Worm (Caenorhabditis elegans) whole organism, late embryonic: Measurements from ENCODE around the gene C23G10.7.

ENCODE experiments used
- C38D4.7 ChIP-seq: fragments of 200-800 bp; sonication (Bioruptor generic); optimal IDR thresholded peaks from 2 replicates; lab custom pipeline; 2018; ENCODE audit warnings: mild to moderate bottlenecking, missing genetic modification characterization, moderate library complexity, missing compliant biosample characterization
- F13H6.1 ChIP-seq: sonication (generic microtip); optimal IDR thresholded peaks from 2 replicates; lab custom pipeline; 2016; ENCODE audit warnings: missing genetic modification characterization, missing compliant biosample characterization
- T23F11.4 ChIP-seq: fragments of 200-800 bp; sonication (Bioruptor generic); optimal IDR thresholded peaks from 2 replicates; lab custom pipeline; 2018; ENCODE audit warnings: mild to moderate bottlenecking, missing genetic modification characterization, missing compliant biosample characterization
- Y22D7AL.16 ChIP-seq: sonication (generic microtip); optimal IDR thresholded peaks from 2 replicates; lab custom pipeline; 2016; ENCODE audit warnings: missing genetic modification characterization, missing compliant biosample characterization
- ahr-1 ChIP-seq: sonication (generic microtip); optimal IDR thresholded peaks from 2 replicates; lab custom pipeline; 2016; ENCODE audit warnings: missing genetic modification characterization, missing compliant biosample characterization
- ama-1 ChIP-seq: fragments of 150-350 bp; optimal IDR thresholded peaks from 2 replicates; lab custom pipeline; 2014
- ceh-18 ChIP-seq: sonication (generic microtip); optimal IDR thresholded peaks from 2 replicates; lab custom pipeline; 2016; ENCODE audit warnings: missing genetic modification characterization, missing compliant biosample characterization
- ceh-19 ChIP-seq: fragments of 200-800 bp; sonication (Bioruptor generic); optimal IDR thresholded peaks from 2 replicates; lab custom pipeline; 2018; ENCODE audit warnings: mild to moderate bottlenecking, missing genetic modification characterization, missing compliant biosample characterization
- ceh-30 ChIP-seq: fragments of 150-350 bp; optimal IDR thresholded peaks from 2 replicates; lab custom pipeline; 2014; ENCODE audit warnings: missing biosample characterization, missing genetic modification characterization
- ceh-31 ChIP-seq: sonication (generic microtip); optimal IDR thresholded peaks from 2 replicates; lab custom pipeline; 2016; ENCODE audit warnings: missing genetic modification characterization, missing compliant biosample characterization
- ceh-34 ChIP-seq: sonication (generic microtip); optimal IDR thresholded peaks from 2 replicates; lab custom pipeline; 2016; ENCODE audit warnings: mild to moderate bottlenecking, missing genetic modification characterization, missing compliant biosample characterization
- ceh-9 ChIP-seq: sonication (generic microtip); optimal IDR thresholded peaks from 2 replicates; lab custom pipeline; 2016; ENCODE audit warnings: mild to moderate bottlenecking, missing genetic modification characterization, inconsistent platforms, missing compliant biosample characterization
- che-1 ChIP-seq: sonication (generic microtip); optimal IDR thresholded peaks from 2 replicates; lab custom pipeline; 2016; ENCODE audit warnings: mild to moderate bottlenecking, missing genetic modification characterization, missing compliant biosample characterization
- dve-1 ChIP-seq: sonication (generic microtip); optimal IDR thresholded peaks from 2 replicates; lab custom pipeline; 2017; ENCODE audit warnings: antibody characterized with exemption, mild to moderate bottlenecking, missing genetic modification characterization, missing compliant biosample characterization
- elt-4 ChIP-seq: sonication (generic microtip); optimal IDR thresholded peaks from 2 replicates; lab custom pipeline; 2016; ENCODE audit warnings: missing genetic modification characterization, missing compliant biosample characterization
- ets-4 ChIP-seq: sonication (generic microtip); optimal IDR thresholded peaks from 2 replicates; lab custom pipeline; 2016; ENCODE audit warnings: missing genetic modification characterization, missing compliant biosample characterization
- fkh-10 ChIP-seq: fragments of 150-350 bp; optimal IDR thresholded peaks from 2 replicates; lab custom pipeline; 2014; ENCODE audit warnings: missing biosample characterization, missing genetic modification reagents, missing genetic modification characterization
- fkh-6 ChIP-seq: sonication (generic microtip); optimal IDR thresholded peaks from 2 replicates; lab custom pipeline; 2016; ENCODE audit warnings: missing genetic modification characterization, missing compliant biosample characterization
- hlh-30 ChIP-seq: sonication (generic microtip); optimal IDR thresholded peaks from 2 replicates; lab custom pipeline; 2017; ENCODE audit warnings: antibody characterized with exemption, missing genetic modification characterization, missing compliant biosample characterization; ENCODE audit not compliant: insufficient read depth
- hlh-6 ChIP-seq: sonication (generic microtip); optimal IDR thresholded peaks from 2 replicates; lab custom pipeline; 2016; ENCODE audit warnings: missing genotype, missing genetic modification characterization, missing compliant biosample characterization
- hlh-8 ChIP-seq: sonication (generic microtip); optimal IDR thresholded peaks from 2 replicates; lab custom pipeline; 2016; ENCODE audit warnings: missing genotype, missing genetic modification characterization, missing compliant biosample characterization
- lim-6 ChIP-seq: sonication (generic microtip); optimal IDR thresholded peaks from 2 replicates; lab custom pipeline; 2016; ENCODE audit warnings: missing genetic modification characterization, missing compliant biosample characterization
- lin-11 ChIP-seq: fragments of 200-800 bp; sonication (Bioruptor generic); optimal IDR thresholded peaks from 2 replicates; lab custom pipeline; 2018; ENCODE audit warnings: mild to moderate bottlenecking, missing genetic modification characterization, missing compliant biosample characterization
- mec-3 ChIP-seq: sonication (generic microtip); optimal IDR thresholded peaks from 2 replicates; lab custom pipeline; 2016; ENCODE audit warnings: borderline replicate concordance, missing genetic modification characterization, missing compliant biosample characterization
- nhr-11 ChIP-seq: fragments of 150-350 bp; optimal IDR thresholded peaks from 2 replicates; lab custom pipeline; 2014; ENCODE audit warnings: missing biosample characterization, missing genetic modification characterization
- odd-2 ChIP-seq: sonication (generic microtip); optimal IDR thresholded peaks from 2 replicates; lab custom pipeline; 2017; ENCODE audit warnings: antibody characterized with exemption, mild to moderate bottlenecking, missing genetic modification characterization, missing compliant biosample characterization
- pag-3 ChIP-seq: sonication (generic microtip); optimal IDR thresholded peaks from 2 replicates; lab custom pipeline; 2016; ENCODE audit warnings: missing compliant biosample characterization, missing genetic modification characterization, borderline replicate concordance
- pha-2 ChIP-seq: sonication (generic microtip); optimal IDR thresholded peaks from 2 replicates; lab custom pipeline; 2017; ENCODE audit warnings: mild to moderate bottlenecking, missing genetic modification characterization, missing compliant biosample characterization
- pqm-1 ChIP-seq: sonication (generic microtip); optimal IDR thresholded peaks from 2 replicates; lab custom pipeline; 2016; ENCODE audit warnings: missing genetic modification characterization, missing compliant biosample characterization
- pros-1 ChIP-seq: fragments of 150-350 bp; optimal IDR thresholded peaks from 2 replicates; lab custom pipeline; 2014; ENCODE audit warnings: missing biosample characterization, missing genetic modification reagents, missing genetic modification characterization
- ref-2 ChIP-seq: sonication (generic microtip); optimal IDR thresholded peaks from 2 replicates; lab custom pipeline; 2016; ENCODE audit warnings: missing genetic modification characterization, missing compliant biosample characterization
- tbx-7 ChIP-seq: sonication (generic microtip); optimal IDR thresholded peaks from 2 replicates; lab custom pipeline; 2016; ENCODE audit warnings: missing genotype, missing genetic modification characterization, missing compliant biosample characterization
- unc-55 ChIP-seq: sonication (generic microtip); optimal IDR thresholded peaks from 2 replicates; lab custom pipeline; 2017; ENCODE audit warnings: missing biosample characterization, missing genetic modification reagents, missing genetic modification characterization
- unc-86 ChIP-seq: sonication (generic microtip); optimal IDR thresholded peaks from 2 replicates; lab custom pipeline; 2016; ENCODE audit warnings: missing genetic modification characterization, missing compliant biosample characterization
- zip-5 ChIP-seq: sonication (generic microtip); optimal IDR thresholded peaks from 2 replicates; lab custom pipeline; 2016; ENCODE audit warnings: missing genetic modification characterization, missing compliant biosample characterization
- ztf-16 ChIP-seq: sonication (generic microtip); optimal IDR thresholded peaks from 2 replicates; lab custom pipeline; 2017; ENCODE audit warnings: missing genetic modification characterization, missing compliant biosample characterization

The C23G10.7 gene

DNA sequence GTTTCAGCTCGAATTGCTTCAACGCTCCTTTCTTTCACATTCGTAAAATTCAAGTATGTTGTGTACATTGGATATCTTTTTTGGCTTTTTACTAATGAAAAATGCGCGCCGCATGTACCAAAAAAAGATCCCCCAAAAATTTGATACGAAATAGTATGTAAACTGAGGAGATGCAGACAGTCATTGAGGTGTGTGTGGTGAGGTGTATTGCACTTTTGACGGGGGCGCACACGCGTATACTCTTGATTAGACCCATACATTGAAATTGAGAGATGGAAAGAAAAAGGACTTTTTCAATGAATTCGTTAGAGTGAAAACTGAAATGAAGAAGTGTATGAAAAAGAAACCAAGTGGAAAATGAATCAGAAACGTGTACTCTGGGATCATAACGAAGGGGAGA lies 23.2 kb upstream of the C23G10.7 start:
- no peak for TF ChIP-seq mec-3 (tag; lab: Kevin White, UChicago)
- TF ChIP-seq Y22D7AL.16 (tag; lab: Kevin White, UChicago): no peak
- no peak for TF ChIP-seq ceh-9 (tag; lab: Kevin White, UChicago)
- TF ChIP-seq hlh-8 (tag; lab: Kevin White, UChicago): no peak
- TF ChIP-seq hlh-6 (tag; lab: Kevin White, UChicago): no peak

DNA sequence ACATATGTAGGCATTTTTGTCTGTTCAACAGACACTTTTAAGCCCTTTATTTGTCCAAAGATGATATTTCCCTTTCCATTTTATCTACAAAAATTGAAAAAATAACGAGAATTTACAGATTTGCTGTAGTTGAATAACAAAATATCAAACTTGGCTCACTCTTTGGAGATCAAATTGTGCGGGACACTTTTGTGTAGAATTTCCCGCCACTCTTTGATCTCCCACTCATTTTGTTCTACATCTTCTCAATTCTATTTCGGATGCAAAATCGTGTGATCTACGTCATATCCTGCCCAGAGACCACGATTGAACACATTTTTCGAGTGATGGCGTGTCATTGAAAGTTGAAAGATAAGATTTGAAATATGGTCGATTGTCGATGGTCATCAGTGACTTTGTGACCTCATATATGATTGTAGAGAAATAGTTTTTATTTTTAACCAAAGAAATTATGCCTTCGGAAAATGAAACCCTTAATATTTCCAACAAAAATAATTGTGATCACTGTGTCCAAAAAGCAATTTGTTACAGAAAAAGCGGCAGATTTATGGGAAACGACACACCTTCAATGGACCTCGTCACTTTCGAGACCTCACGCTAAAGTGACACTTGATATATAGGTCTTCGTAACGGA lies 18.7 kb upstream of the C23G10.7 start, which contains the start of gene hot-4:
Gene hot-4 (plus strand): TSS at position 584 of the 634 bp plus-strand sequence.
- no peak for TF ChIP-seq nhr-11 (tag; lab: Kevin White, UChicago)
- no peak for TF ChIP-seq pha-2 (tag; lab: Kevin White, UChicago)
- no peak for TF ChIP-seq unc-86 (tag; lab: Kevin White, UChicago)
- TF ChIP-seq ceh-30 (tag; lab: Kevin White, UChicago): no peak
- TF ChIP-seq pag-3 (tag; lab: Kevin White, UChicago): no peak
- TF ChIP-seq ztf-16: no peak
- no peak for TF ChIP-seq unc-55 (GFP tag; lab: Kevin White, UChicago)
- no peak for TF ChIP-seq lin-11 (tag; lab: Kevin White, UChicago)
- TF ChIP-seq F13H6.1: no peak
- no peak for TF ChIP-seq ceh-18 (tag; lab: Kevin White, UChicago)
- TF ChIP-seq ref-2 (tag; lab: Kevin White, UChicago): no peak
- TF ChIP-seq fkh-10: no peak
- TF ChIP-seq zip-5 (tag; lab: Kevin White, UChicago): no peak
- no peak for TF ChIP-seq hlh-30 (tag; lab: Kevin White, UChicago)
- no peak for TF ChIP-seq ceh-9 (tag; lab: Kevin White, UChicago)
- no peak for TF ChIP-seq pros-1
- TF ChIP-seq tbx-7 (tag; lab: Kevin White, UChicago): no peak

- TF ChIP-seq nhr-11 (tag; lab: Kevin White, UChicago) (no peak), pqm-1 (no peak), che-1 (tag; lab: Kevin White, UChicago) (no peak)
These were observed 17.7 kb upstream of the C23G10.7 start for ce11 chrIII:6215943-6216342.

DNA sequence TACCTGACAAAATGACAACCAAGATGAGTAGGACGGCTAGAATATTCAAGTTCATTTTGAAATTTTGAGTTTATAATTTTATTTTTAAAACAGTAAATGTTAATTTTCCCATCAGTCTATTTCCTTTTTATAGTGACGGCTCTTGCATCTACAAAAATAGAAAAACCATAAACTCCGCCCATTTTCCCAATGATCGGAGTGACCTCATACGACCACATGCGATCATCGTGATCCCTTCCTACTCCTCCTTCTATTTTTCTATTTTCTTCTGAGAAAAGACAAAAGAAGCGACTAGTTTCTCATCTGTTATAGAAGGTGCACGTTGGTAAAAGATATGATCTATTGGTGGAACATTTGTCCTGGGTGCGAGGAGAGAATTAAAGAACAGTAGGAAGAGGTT lies 17.3 kb upstream of the C23G10.7 start, which contains the start of gene C23G10.11:
Gene C23G10.11 (minus strand): TSS at position 101 of the 400 bp plus-strand sequence.
- TF ChIP-seq pqm-1 (no peak), che-1 (tag; lab: Kevin White, UChicago) (no peak), mec-3 (tag; lab: Kevin White, UChicago) (no peak), F13H6.1 (no peak), ahr-1 (tag; lab: Kevin White, UChicago) (no peak), zip-5 (tag; lab: Kevin White, UChicago) (no peak), ceh-34 (tag; lab: Kevin White, UChicago) (no peak), dve-1 (tag; lab: Kevin White, UChicago) (no peak), lim-6 (tag; lab: Kevin White, UChicago) (no peak), odd-2 (tag; lab: Kevin White, UChicago) (no peak), T23F11.4 (no peak), unc-86 (tag; lab: Kevin White, UChicago) (no peak), C38D4.7 (GFP tag; lab: Kevin White, UChicago) (no peak)

ce11 chrIII:6213915-6214314 lies 15.7 kb upstream of the C23G10.7 start, which contains the start of gene C23G10.10:
C23G10.10 (minus strand) TSS chrIII:6214015.
- TF ChIP-seq hlh-30 (tag; lab: Kevin White, UChicago) (no peak), ets-4 (no peak), lim-6 (tag; lab: Kevin White, UChicago) (no peak), ama-1 (lab: Kevin White, UChicago) (no peak), hlh-8 (tag; lab: Kevin White, UChicago) (no peak), ceh-30 (tag; lab: Kevin White, UChicago) (no peak), nhr-11 (tag; lab: Kevin White, UChicago) (no peak), ceh-19 (GFP tag; lab: Kevin White, UChicago) (no peak), odd-2 (tag; lab: Kevin White, UChicago) (no peak), elt-4 (tag; lab: Kevin White, UChicago) (no peak), ceh-31 (tag; lab: Kevin White, UChicago) (no peak), fkh-6 (no peak), ztf-16 (no peak), zip-5 (tag; lab: Kevin White, UChicago) (no peak)
